Fruit fly (Drosophila melanogaster): ENCODE results near the gene CG34310.

dm6 chr2L:6700742-6701141 lies 37.3 kb downstream of the CG34310 start:
- TF ChIP-seq pan (optimal IDR thresholded peaks at IDR 0.05) (no peak), Dll (optimal IDR thresholded peaks at IDR 0.05) (no peak), psq (optimal IDR thresholded peaks at IDR 0.05) (no peak), usp (GFP tag; optimal IDR thresholded peaks at IDR 0.05) (no peak), EcR (GFP tag; optimal IDR thresholded peaks at IDR 0.05) (no peak)

Measured in whole organism.